Worm (Caenorhabditis elegans): ENCODE results near the gene ZK1307.8.

The ZK1307.8 gene

DNA sequence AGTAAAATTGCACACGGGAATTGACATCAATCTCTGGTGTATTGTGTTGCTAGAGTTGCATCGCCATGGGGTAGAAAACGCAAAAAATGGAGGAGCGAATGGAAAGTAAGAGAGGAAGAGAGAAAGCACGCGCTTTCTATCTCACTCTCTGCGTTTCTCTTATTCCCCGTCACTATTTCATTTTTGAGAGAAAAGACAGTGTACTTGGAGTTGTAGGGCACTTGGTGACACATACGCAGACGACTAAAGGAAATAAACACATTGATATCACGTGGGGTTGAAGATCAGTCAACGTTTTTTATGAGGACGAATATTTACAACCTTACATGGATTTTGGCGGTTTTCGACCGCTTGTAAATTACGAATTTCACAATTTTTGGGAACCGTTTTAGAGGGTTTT lies 21.0 kb upstream of the ZK1307.8 start (continued):
- TF ChIP-seq ceh-20 (GFP tag; IDR thresholded peaks at IDR 0.05) (peak; percentile 85), daf-8 (GFP tag; IDR thresholded peaks at IDR 0.05) (no peak), ztf-11 (tag; optimal IDR thresholded peaks at IDR 0.05) (no peak), unc-62 (GFP tag; optimal IDR thresholded peaks at IDR 0.05 in 1 of 2) (peak in 1 of 2 experiments; percentile 100), unc-62 (tag; optimal IDR thresholded peaks at IDR 0.05) (no peak), tra-1 (GFP tag; IDR thresholded peaks at IDR 0.05) (peak; percentile 97), madf-5 (GFP tag; IDR thresholded peaks at IDR 0.05) (no peak), jun-1 (tag; optimal IDR thresholded peaks at IDR 0.05) (peak; percentile 78), lin-1 (GFP tag; IDR thresholded peaks at IDR 0.05) (peak; percentile 53; the same call in 1 of the 2 replicates), mdt-29 (GFP tag; IDR thresholded peaks at IDR 0.05) (peak; percentile 61; the same call in 1 of the 2 replicates), nhr-237 (tag; optimal IDR thresholded peaks at IDR 0.05) (no peak), spr-1 (tag; optimal IDR thresholded peaks at IDR 0.05) (peak; percentile 60), set-16 (GFP tag; IDR thresholded peaks at IDR 0.05) (no peak), unc-39 (tag; optimal IDR thresholded peaks at IDR 0.05) (no peak), ceh-32 (tag; optimal IDR thresholded peaks at IDR 0.05; ENCODE audit: poor library complexity) (no peak), ceh-62 (tag; optimal IDR thresholded peaks at IDR 0.05) (no peak), unc-130 (GFP tag; optimal IDR thresholded peaks at IDR 0.05) (no peak), arid-1 (GFP tag; conservative IDR thresholded peaks at IDR 0.05) (peak; percentile 69; the same call in 1 of the 2 replicates), nhr-48 (tag; optimal IDR thresholded peaks at IDR 0.05) (peak; percentile 97), F26F4.8 (GFP tag; conservative IDR thresholded peaks at IDR 0.05) (no peak), php-3 (GFP tag; IDR thresholded peaks at IDR 0.05) (peak; percentile 84), dmd-6 (GFP tag; IDR thresholded peaks at IDR 0.05) (peak; percentile 100), mep-1 (tag; optimal IDR thresholded peaks at IDR 0.05) (peak; percentile 96), lir-3 (tag; optimal IDR thresholded peaks at IDR 0.05) (no peak), ceh-28 (tag; optimal IDR thresholded peaks at IDR 0.05) (no peak), hlh-11 (tag; optimal IDR thresholded peaks at IDR 0.05) (peak; percentile 99), nhr-11 (tag; optimal IDR thresholded peaks at IDR 0.05) (peak; percentile 100), ama-1 (optimal IDR thresholded peaks at IDR 0.05) (peak; percentile 61), lin-39 (tag; optimal IDR thresholded peaks at IDR 0.05) (peak; percentile 42), sdz-12 (GFP tag; optimal IDR thresholded peaks at IDR 0.05) (no peak), R02D3.7 (tag; optimal IDR thresholded peaks at IDR 0.05) (no peak), hlh-30 (tag; optimal IDR thresholded peaks at IDR 0.05; ENCODE audit: insufficient read depth) (peak; percentile 99), T26A8.4 (GFP tag; IDR thresholded peaks at IDR 0.05) (peak; percentile 76), ctbp-1 (GFP tag; IDR thresholded peaks at IDR 0.05) (peak; percentile 61; the same call in 1 of the 2 replicates), fos-1 (tag; optimal IDR thresholded peaks at IDR 0.05) (peak; percentile 75), pqm-1 (tag; optimal IDR thresholded peaks at IDR 0.05) (peak; percentile 60), egl-43 (GFP tag; IDR thresholded peaks at IDR 0.05) (no peak), nhr-77 (tag; optimal IDR thresholded peaks at IDR 0.05) (peak; percentile 94), dve-1 (tag; optimal IDR thresholded peaks at IDR 0.05; ENCODE audit: insufficient read depth) (peak; percentile 99), hmg-1.1 (GFP tag; IDR thresholded peaks at IDR 0.05) (peak; percentile 88), skn-1 (tag; optimal IDR thresholded peaks at IDR 0.05) (no peak), nhr-42 (GFP tag; IDR thresholded peaks at IDR 0.05) (peak; percentile 76; the same call in 1 of the 2 replicates), duxl-1 (tag; optimal IDR thresholded peaks at IDR 0.05; ENCODE audit: poor library complexity) (peak; percentile 53), aly-2 (tag; optimal IDR thresholded peaks at IDR 0.05) (no peak), lsy-2 (tag; optimal IDR thresholded peaks at IDR 0.05) (peak; percentile 74 to 93), zip-2 (tag; optimal IDR thresholded peaks at IDR 0.05) (peak; percentile 37), mdl-1 (tag; optimal IDR thresholded peaks at IDR 0.05) (peak; percentile 99 to 100), F10B5.3 (tag; optimal IDR thresholded peaks at IDR 0.05) (no peak), F44E2.7 (GFP tag; IDR thresholded peaks at IDR 0.05) (no peak), gei-8 (GFP tag; optimal IDR thresholded peaks at IDR 0.05) (peak; percentile 91), cey-2 (tag; optimal IDR thresholded peaks at IDR 0.05; ENCODE audit: borderline replicate concordance, insufficient read depth) (peak; percentile 79), spr-3 (GFP tag; optimal IDR thresholded peaks at IDR 0.05) (no peak)

Measured in whole organism, L4 larva.